Fruit fly (Drosophila melanogaster): ENCODE data around the gene CG7990.

CG7990 gene

DNA sequence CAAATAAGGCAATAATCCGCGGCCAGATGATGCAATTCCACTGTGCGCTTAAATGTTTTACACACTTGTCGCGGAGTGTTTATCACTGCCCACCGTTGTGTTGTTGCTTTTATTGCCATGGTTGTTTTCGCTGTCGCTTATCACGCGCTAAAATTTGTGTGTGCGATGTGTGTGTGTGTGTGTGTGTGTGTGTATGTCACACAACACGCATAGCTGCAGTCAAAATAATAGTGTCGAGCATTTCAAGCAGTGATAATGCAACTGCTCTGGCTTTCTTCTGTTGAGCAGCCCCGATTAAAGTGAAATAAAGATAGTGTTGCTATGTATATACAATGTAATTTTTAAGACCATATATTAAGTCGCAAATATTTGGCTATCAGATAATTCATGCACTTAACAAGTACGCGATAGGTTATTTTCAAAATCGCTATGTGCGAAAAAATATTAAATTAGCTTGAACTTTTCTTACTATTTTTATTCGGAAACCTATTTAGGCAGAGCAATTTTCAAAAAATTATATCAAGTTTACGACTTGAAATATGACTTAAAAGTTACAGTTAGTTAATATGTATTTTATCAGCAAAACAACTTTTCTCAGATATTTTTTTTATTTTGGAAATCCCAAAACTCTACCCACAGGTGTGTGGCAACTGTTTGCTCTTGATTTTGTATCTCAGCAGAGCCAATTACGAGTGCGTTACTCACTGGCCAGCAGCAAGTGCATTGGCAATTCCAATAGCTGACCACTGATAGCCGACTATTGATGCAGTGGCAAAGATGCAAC is 35.4 kb downstream of the CG7990 start (continued):
- no peak for TF ChIP-seq Nf-YA (GFP tag; IDR thresholded peaks at IDR 0.05)
- TF ChIP-seq CG42726 (GFP tag; IDR thresholded peaks at IDR 0.05; ENCODE audit: partially characterized antibody), result no peak
- TF ChIP-seq CG6813 (GFP tag; optimal IDR thresholded peaks at IDR 0.05), result no peak
- TF ChIP-seq Fer1 (GFP tag; optimal IDR thresholded peaks at IDR 0.05), result peak; percentile 29
- no peak for TF ChIP-seq YL-1 (GFP tag; optimal IDR thresholded peaks at IDR 0.05)
- TF ChIP-seq CG12104 (GFP tag; optimal IDR thresholded peaks at IDR 0.05), result peak; percentile 41
- peak in 1 of 2 experiments; percentile 9 for TF ChIP-seq bsh (GFP tag; optimal IDR thresholded peaks at IDR 0.05)
- no peak for TF ChIP-seq CG31224 (GFP tag; IDR thresholded peaks at IDR 0.05)
- no peak for TF ChIP-seq CG12219 (GFP tag; optimal IDR thresholded peaks at IDR 0.05)
- TF ChIP-seq ap (GFP tag; IDR thresholded peaks at IDR 0.05), result no peak
- TF ChIP-seq ems (GFP tag; optimal IDR thresholded peaks at IDR 0.05), result no peak
- TF ChIP-seq p53 (GFP tag; optimal IDR thresholded peaks at IDR 0.05), result no peak
- TF ChIP-seq insv (GFP tag; optimal IDR thresholded peaks at IDR 0.05), result no peak
- peak; percentile 74 for TF ChIP-seq CG11504 (tag; optimal IDR thresholded peaks at IDR 0.05)
- no peak for TF ChIP-seq da (GFP tag; optimal IDR thresholded peaks at IDR 0.05)
- TF ChIP-seq Ravus (GFP tag; IDR thresholded peaks at IDR 0.05), result no peak
- TF ChIP-seq Hr78 (GFP tag; optimal IDR thresholded peaks at IDR 0.05), result no peak
- TF ChIP-seq grau (tag; optimal IDR thresholded peaks at IDR 0.05), result peak; percentile 58
- TF ChIP-seq CG4360 (GFP tag; IDR thresholded peaks at IDR 0.05), result no peak
- TF ChIP-seq CG17612 (GFP tag; IDR thresholded peaks at IDR 0.05), result no peak
- TF ChIP-seq CG14441 (GFP tag; IDR thresholded peaks at IDR 0.05), result 0 out of 2 replicates have a peak, but pooled peaks have one; percentile 43
- TF ChIP-seq CG18262 (tag; optimal IDR thresholded peaks at IDR 0.05), result peak; percentile 52
- no peak for TF ChIP-seq HmgZ (tag; optimal IDR thresholded peaks at IDR 0.05)
- TF ChIP-seq grn (GFP tag; optimal IDR thresholded peaks at IDR 0.05), result no peak
- TF ChIP-seq vvl (GFP tag; IDR thresholded peaks at IDR 0.05), result no peak
- no peak for TF ChIP-seq nerfin-2 (GFP tag; IDR thresholded peaks at IDR 0.05; ENCODE audit: partially characterized antibody)
- peak; percentile 2 for TF ChIP-seq CG11723 (GFP tag; optimal IDR thresholded peaks at IDR 0.05)
- TF ChIP-seq jing (GFP tag; optimal IDR thresholded peaks at IDR 0.05), result peak; percentile 32
- peak; percentile 55 for TF ChIP-seq CG8924 (tag; optimal IDR thresholded peaks at IDR 0.05)
- no peak for TF ChIP-seq CG17186 (GFP tag; optimal IDR thresholded peaks at IDR 0.05)
- no peak for TF ChIP-seq ftz-f1 (GFP tag; optimal IDR thresholded peaks at IDR 0.05)
- peak; percentile 50 for TF ChIP-seq nmo (GFP tag; optimal IDR thresholded peaks at IDR 0.05)
- peak; percentile 30; the same call in 1 of the 3 replicates for TF ChIP-seq dysf (GFP tag; IDR thresholded peaks at IDR 0.05)
- TF ChIP-seq Usf (GFP tag; optimal IDR thresholded peaks at IDR 0.05), result peak; percentile 8
- 0 out of 2 replicates have a peak, but pooled peaks have one; percentile 9 for TF ChIP-seq HLH3B (GFP tag; IDR thresholded peaks at IDR 0.05)
- peak; percentile 32 for TF ChIP-seq Nf-YC (tag; optimal IDR thresholded peaks at IDR 0.05)
- no peak for TF ChIP-seq ewg (GFP tag; optimal IDR thresholded peaks at IDR 0.05)
- TF ChIP-seq Blimp-1 (GFP tag; optimal IDR thresholded peaks at IDR 0.05), result peak; percentile 3
- peak in 1 of 3 experiments; percentile 29 for TF ChIP-seq lola (GFP tag; optimal IDR thresholded peaks at IDR 0.05)
- peak; percentile 4 for TF ChIP-seq CG10979 (tag; optimal IDR thresholded peaks at IDR 0.05)
- TF ChIP-seq ttk (GFP tag; IDR thresholded peaks at IDR 0.05), result no peak
- no peak for TF ChIP-seq pnt (GFP tag; optimal IDR thresholded peaks at IDR 0.05)
- TF ChIP-seq tna (GFP tag; IDR thresholded peaks at IDR 0.05; ENCODE audit: partially characterized antibody), result no peak
- peak; percentile 28 for TF ChIP-seq Chrac-16 (GFP tag; optimal IDR thresholded peaks at IDR 0.05)
- TF ChIP-seq CG10321 (GFP tag; IDR thresholded peaks at IDR 0.05), result no peak
- TF ChIP-seq Sox100B (GFP tag; optimal IDR thresholded peaks at IDR 0.05), result peak; percentile 67
- peak; percentile 10 for TF ChIP-seq Fer3 (tag; optimal IDR thresholded peaks at IDR 0.05)
- TF ChIP-seq h (optimal IDR thresholded peaks at IDR 0.05), result no peak
- no peak for TF ChIP-seq kni (GFP tag; optimal IDR thresholded peaks at IDR 0.05)

Data from whole organism, embryonic.